Worm (Caenorhabditis elegans) whole organism, L2 larva: Measurements from ENCODE around the gene ZK1098.6.

Experiments
- aly-2 ChIP-seq: fragments of 150-350 bp; optimal IDR thresholded peaks from 2 replicates; lab custom pipeline; 2014; ENCODE audit warnings: missing biosample characterization, missing genetic modification characterization
- blmp-1 ChIP-seq: sonication (generic microtip); optimal IDR thresholded peaks from 2 replicates; lab custom pipeline; 2017; ENCODE audit warnings: missing genetic modification characterization, mild to moderate bottlenecking, missing compliant biosample characterization, antibody characterized with exemption, moderate library complexity; ENCODE audit not compliant: insufficient read depth
- ceh-82 ChIP-seq: fragments of 150-350 bp; optimal IDR thresholded peaks from 2 replicates; lab custom pipeline; 2014; ENCODE audit warnings: missing biosample characterization, missing genetic modification characterization
- lin-39 ChIP-seq: fragments of 150-350 bp; optimal IDR thresholded peaks from 2 replicates; lab custom pipeline; 2014; ENCODE audit warnings: missing biosample characterization, missing genetic modification reagents, missing genetic modification characterization
- lsy-2 ChIP-seq, 2 experiments: fragments of 150-350 bp in 1 of 2; sonication (generic microtip) in 1 of 2; optimal IDR thresholded peaks; 2 replicates each; lab custom pipeline; 2014 to 2017; ENCODE audit warnings: missing biosample characterization in 2 of 2, missing genetic modification characterization in 2 of 2
- nhr-77 ChIP-seq: fragments of 150-350 bp; optimal IDR thresholded peaks from 2 replicates; lab custom pipeline; 2014; ENCODE audit warnings: missing biosample characterization, missing genetic modification characterization
- unc-39 ChIP-seq: fragments of 150-350 bp; optimal IDR thresholded peaks from 2 replicates; lab custom pipeline; 2014; ENCODE audit warnings: missing biosample characterization, missing genetic modification characterization
- unc-62 ChIP-seq: fragments of 150-350 bp; optimal IDR thresholded peaks from 2 replicates; lab custom pipeline; 2014; ENCODE audit warnings: missing biosample characterization, missing genetic modification reagents, missing genetic modification characterization
- ztf-11 ChIP-seq: sonication (generic microtip); optimal IDR thresholded peaks from 2 replicates; lab custom pipeline; 2017; ENCODE audit warnings: missing biosample characterization, missing genetic modification characterization

ce11 chrIII:9509764-9510370, 17.1 kb upstream of the ZK1098.6 start:
- TF ChIP-seq unc-62 (GFP tag; lab: Kevin White, UChicago) = no peak
- no peak for TF ChIP-seq aly-2 (tag; lab: Kevin White, UChicago)
- no peak for TF ChIP-seq ztf-11 (tag; lab: Kevin White, UChicago)
- TF ChIP-seq lin-39 = no peak
- no peak for TF ChIP-seq unc-39 (tag; lab: Kevin White, UChicago)
- peak in 1 of 2 experiments; percentile 42 for TF ChIP-seq lsy-2 (tag; optimal IDR thresholded peaks at IDR 0.05; lab: Kevin White, UChicago)
- no peak for TF ChIP-seq nhr-77
- no peak for TF ChIP-seq ceh-82 (tag; lab: Kevin White, UChicago)
- TF ChIP-seq blmp-1 (tag; lab: Kevin White, UChicago) = no peak
